Fruit fly (Drosophila melanogaster): ENCODE results near the gene CG6503.
A peak's percentile ranks its signal among the peaks of the same experiment; 100 is the strongest.

CG6503 gene

DNA sequence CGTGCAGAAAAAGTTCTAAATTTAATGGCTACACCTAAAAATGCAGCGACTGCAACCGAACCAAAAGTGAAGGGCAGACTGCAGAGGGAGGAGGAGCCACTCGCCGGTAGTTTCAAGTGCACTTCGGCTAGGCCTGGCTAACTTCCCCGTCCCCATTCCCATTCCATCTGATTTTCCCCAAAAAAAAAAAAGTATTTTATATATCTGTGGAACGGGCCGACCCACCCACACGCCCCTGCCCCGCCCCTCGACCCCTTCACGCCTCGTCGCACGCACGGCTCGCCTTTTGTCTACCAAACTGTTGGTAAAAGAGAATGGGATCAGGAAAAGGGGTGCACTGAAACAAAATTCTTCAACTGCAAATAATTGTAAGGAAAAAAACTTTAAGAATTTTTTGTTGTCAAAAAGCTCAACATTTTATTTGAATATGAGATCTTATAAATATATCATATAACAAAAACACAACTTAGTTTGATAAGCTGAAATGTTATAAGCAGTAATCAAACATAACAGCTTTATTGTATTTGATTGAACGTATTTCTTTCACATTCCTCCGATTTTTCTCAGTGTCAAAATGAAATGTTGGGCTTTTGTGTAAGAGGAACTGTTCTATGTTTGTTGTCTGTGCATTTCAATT is 19.1 kb upstream of the CG6503 start (continued):
- TF ChIP-seq CG6175 (GFP tag; IDR thresholded peaks at IDR 0.05) (no peak), corto (GFP tag; optimal IDR thresholded peaks at IDR 0.05) (no peak), CG10462 (GFP tag; optimal IDR thresholded peaks at IDR 0.05) (no peak), her (GFP tag; optimal IDR thresholded peaks at IDR 0.05) (no peak), bigmax (GFP tag; optimal IDR thresholded peaks at IDR 0.05) (no peak), scrt (GFP tag; optimal IDR thresholded peaks at IDR 0.05) (no peak), pzg (GFP tag; optimal IDR thresholded peaks at IDR 0.05) (no peak), Neu2 (GFP tag; optimal IDR thresholded peaks at IDR 0.05; ENCODE audit: borderline replicate concordance) (no peak), Dip3 (GFP tag; optimal IDR thresholded peaks at IDR 0.05) (no peak), CG8388 (GFP tag; optimal IDR thresholded peaks at IDR 0.05) (peak; percentile 65), tup (GFP tag; optimal IDR thresholded peaks at IDR 0.05) (no peak), CG4617 (GFP tag; optimal IDR thresholded peaks at IDR 0.05; ENCODE audit: borderline replicate concordance) (no peak), crp (GFP tag; optimal IDR thresholded peaks at IDR 0.05) (no peak), CG4404 (GFP tag; IDR thresholded peaks at IDR 0.05) (no peak), CG10565 (GFP tag; optimal IDR thresholded peaks at IDR 0.05) (no peak), CG10959 (GFP tag; IDR thresholded peaks at IDR 0.05) (no peak), CG11723 (GFP tag; optimal IDR thresholded peaks at IDR 0.05) (peak; percentile 52), knrl (GFP tag; IDR thresholded peaks at IDR 0.05; ENCODE audit: partially characterized antibody) (no peak), sens (GFP tag) (peak; percentile 86), Mes4 (GFP tag; optimal IDR thresholded peaks at IDR 0.05) (no peak), CG10321 (GFP tag; IDR thresholded peaks at IDR 0.05) (no peak), Ets65A (GFP tag) (peak; percentile 57), CG12744 (GFP tag; optimal IDR thresholded peaks at IDR 0.05) (no peak), CG3281 (GFP tag; optimal IDR thresholded peaks at IDR 0.05) (peak; percentile 28), zen (tag; optimal IDR thresholded peaks at IDR 0.05) (peak; percentile 15), prd (optimal IDR thresholded peaks at IDR 0.05) (no peak), prd (GFP tag; IDR thresholded peaks at IDR 0.05) (peak; percentile 53; the same call in 1 of the 3 replicates), insv (GFP tag; optimal IDR thresholded peaks at IDR 0.05) (no peak), jing (GFP tag; optimal IDR thresholded peaks at IDR 0.05) (no peak), Doc2 (GFP tag; IDR thresholded peaks at IDR 0.05) (no peak), sd (tag; optimal IDR thresholded peaks at IDR 0.05) (peak; percentile 3), amos (GFP tag; IDR thresholded peaks at IDR 0.05; ENCODE audit: partially characterized antibody) (no peak), Aef1 (GFP tag; IDR thresholded peaks at IDR 0.05) (no peak; the same call in 2 of the 3 replicates), CG1024 (GFP tag; IDR thresholded peaks at IDR 0.05) (no peak), CG8924 (tag; optimal IDR thresholded peaks at IDR 0.05) (no peak), shn (GFP tag; optimal IDR thresholded peaks at IDR 0.05) (no peak), CG10543 (GFP tag; optimal IDR thresholded peaks at IDR 0.05) (no peak), CG15514 (GFP tag; optimal IDR thresholded peaks at IDR 0.05) (no peak), CG7556 (GFP tag; optimal IDR thresholded peaks at IDR 0.05) (peak; percentile 62), CG11456 (GFP tag; IDR thresholded peaks at IDR 0.05) (peak; percentile 51; the same call in 1 of the 3 replicates), Side (GFP tag; optimal IDR thresholded peaks at IDR 0.05) (no peak), CoRest (tag; optimal IDR thresholded peaks at IDR 0.05) (peak; percentile 49), CG6689 (GFP tag; IDR thresholded peaks at IDR 0.05) (peak; percentile 65), Sry-β (GFP tag; optimal IDR thresholded peaks at IDR 0.05) (no peak), sisA (GFP tag; IDR thresholded peaks at IDR 0.05) (peak; percentile 46), ewg (GFP tag; optimal IDR thresholded peaks at IDR 0.05) (peak; percentile 22), CG11398 (GFP tag; optimal IDR thresholded peaks at IDR 0.05) (no peak), h (optimal IDR thresholded peaks at IDR 0.05) (no peak), CG16779 (GFP tag; IDR thresholded peaks at IDR 0.05) (no peak), Meics (GFP tag; optimal IDR thresholded peaks at IDR 0.05) (peak; percentile 59), Max (GFP tag; optimal IDR thresholded peaks at IDR 0.05) (no peak)
